Worm (Caenorhabditis elegans) whole organism, late embryonic: ENCODE measurements around the gene mdt-17.

ENCODE experiments used
- K02D7.2 ChIP-seq: sonication (generic microtip); optimal IDR thresholded peaks from 2 replicates; lab custom pipeline; 2017; ENCODE audit warnings: mild to moderate bottlenecking, missing genetic modification characterization, missing compliant biosample characterization
- T23F11.4 ChIP-seq: fragments of 200-800 bp; sonication (Bioruptor generic); optimal IDR thresholded peaks from 2 replicates; lab custom pipeline; 2018; ENCODE audit warnings: mild to moderate bottlenecking, missing genetic modification characterization, missing compliant biosample characterization
- ahr-1 ChIP-seq: sonication (generic microtip); optimal IDR thresholded peaks from 2 replicates; lab custom pipeline; 2016; ENCODE audit warnings: missing genetic modification characterization, missing compliant biosample characterization
- ceh-2 ChIP-seq: sonication (generic microtip); optimal IDR thresholded peaks from 2 replicates; lab custom pipeline; 2016; ENCODE audit warnings: missing genotype, missing genetic modification characterization, missing compliant biosample characterization
- ceh-22 ChIP-seq: sonication (generic microtip); optimal IDR thresholded peaks from 2 replicates; lab custom pipeline; 2017; ENCODE audit warnings: missing biosample characterization, missing genetic modification characterization
- ceh-31 ChIP-seq: sonication (generic microtip); optimal IDR thresholded peaks from 2 replicates; lab custom pipeline; 2016; ENCODE audit warnings: missing genetic modification characterization, missing compliant biosample characterization
- ceh-6 ChIP-seq: fragments of 200-800 bp; sonication (Bioruptor generic); optimal IDR thresholded peaks from 2 replicates; lab custom pipeline; 2018; ENCODE audit warnings: mild to moderate bottlenecking, missing genetic modification characterization, missing compliant biosample characterization
- ceh-9 ChIP-seq: sonication (generic microtip); optimal IDR thresholded peaks from 2 replicates; lab custom pipeline; 2016; ENCODE audit warnings: mild to moderate bottlenecking, missing genetic modification characterization, inconsistent platforms, missing compliant biosample characterization
- dmd-4 ChIP-seq: sonication (generic microtip); optimal IDR thresholded peaks from 2 replicates; lab custom pipeline; 2016; ENCODE audit warnings: borderline replicate concordance, missing genetic modification characterization, missing compliant biosample characterization
- elt-4 ChIP-seq: sonication (generic microtip); optimal IDR thresholded peaks from 2 replicates; lab custom pipeline; 2016; ENCODE audit warnings: missing genetic modification characterization, missing compliant biosample characterization
- fkh-6 ChIP-seq: sonication (generic microtip); optimal IDR thresholded peaks from 2 replicates; lab custom pipeline; 2016; ENCODE audit warnings: missing genetic modification characterization, missing compliant biosample characterization
- gmeb-2 ChIP-seq: sonication (generic microtip); optimal IDR thresholded peaks from 2 replicates; lab custom pipeline; 2016; ENCODE audit warnings: missing genetic modification characterization, inconsistent platforms, missing compliant biosample characterization
- hlh-30 ChIP-seq: sonication (generic microtip); optimal IDR thresholded peaks from 2 replicates; lab custom pipeline; 2017; ENCODE audit warnings: antibody characterized with exemption, missing genetic modification characterization, missing compliant biosample characterization; ENCODE audit not compliant: insufficient read depth
- hlh-6 ChIP-seq: sonication (generic microtip); optimal IDR thresholded peaks from 2 replicates; lab custom pipeline; 2016; ENCODE audit warnings: missing genotype, missing genetic modification characterization, missing compliant biosample characterization
- pag-3 ChIP-seq: sonication (generic microtip); optimal IDR thresholded peaks from 2 replicates; lab custom pipeline; 2016; ENCODE audit warnings: missing compliant biosample characterization, missing genetic modification characterization, borderline replicate concordance
- pqm-1 ChIP-seq: sonication (generic microtip); optimal IDR thresholded peaks from 2 replicates; lab custom pipeline; 2016; ENCODE audit warnings: missing genetic modification characterization, missing compliant biosample characterization
- pros-1 ChIP-seq: fragments of 150-350 bp; optimal IDR thresholded peaks from 2 replicates; lab custom pipeline; 2014; ENCODE audit warnings: missing biosample characterization, missing genetic modification reagents, missing genetic modification characterization
- ref-2 ChIP-seq: sonication (generic microtip); optimal IDR thresholded peaks from 2 replicates; lab custom pipeline; 2016; ENCODE audit warnings: missing genetic modification characterization, missing compliant biosample characterization
- sox-4 ChIP-seq: sonication (generic microtip); optimal IDR thresholded peaks from 2 replicates; lab custom pipeline; 2017; ENCODE audit warnings: mild to moderate bottlenecking, missing genetic modification characterization, inconsistent platforms, missing compliant biosample characterization
- tbx-2 ChIP-seq: sonication (generic microtip); optimal IDR thresholded peaks from 2 replicates; lab custom pipeline; 2016; ENCODE audit warnings: missing genetic modification characterization, missing compliant biosample characterization
- tbx-7 ChIP-seq: sonication (generic microtip); optimal IDR thresholded peaks from 2 replicates; lab custom pipeline; 2016; ENCODE audit warnings: missing genotype, missing genetic modification characterization, missing compliant biosample characterization
- unc-3 ChIP-seq, 2 experiments: fragments of 200-800 bp in 1 of 2; sonication (Bioruptor generic) in 1 of 2; sonication (generic microtip) in 1 of 2; conservative IDR thresholded peaks in 1 of 2; optimal IDR thresholded peaks in 1 of 2; 2 replicates each; pipeline versions ENCODE4 v1.3.6 to Lab custom; 2016 to 2022; ENCODE audit warnings: missing compliant biosample characterization in 2 of 2, missing genetic modification characterization in 2 of 2, missing genetic modification reagents in 1 of 2
- unc-42 ChIP-seq: sonication (generic microtip); optimal IDR thresholded peaks from 2 replicates; lab custom pipeline; 2016; ENCODE audit warnings: missing genotype, missing genetic modification characterization, missing compliant biosample characterization
- unc-86 ChIP-seq: sonication (generic microtip); optimal IDR thresholded peaks from 2 replicates; lab custom pipeline; 2016; ENCODE audit warnings: missing genetic modification characterization, missing compliant biosample characterization
- ztf-16 ChIP-seq: sonication (generic microtip); optimal IDR thresholded peaks from 2 replicates; lab custom pipeline; 2017; ENCODE audit warnings: missing genetic modification characterization, missing compliant biosample characterization

mdt-17 gene

ce11 chrV:20203085-20203484 lies 64.0 kb downstream of the mdt-17 start, which contains the start of gene fbxa-113:
Gene fbxa-113, plus strand, starts transcription at chrV:20203385.
- no peak for TF ChIP-seq ref-2 (tag; lab: Kevin White, UChicago)
- no peak for TF ChIP-seq ahr-1 (tag; lab: Kevin White, UChicago)
- TF ChIP-seq hlh-6 (tag; lab: Kevin White, UChicago) = no peak
- TF ChIP-seq sox-4 (tag; lab: Kevin White, UChicago) = no peak
- TF ChIP-seq hlh-30 (tag; lab: Kevin White, UChicago) = no peak
- no peak for TF ChIP-seq dmd-4 (tag; lab: Kevin White, UChicago)
- no peak for TF ChIP-seq pqm-1
- TF ChIP-seq unc-86 = no peak
- TF ChIP-seq T23F11.4 (GFP tag; lab: Kevin White, UChicago) = no peak
- no peak for TF ChIP-seq ceh-6
- TF ChIP-seq pros-1 (tag; lab: Kevin White, UChicago) = no peak
- no peak for TF ChIP-seq tbx-2 (tag; lab: Kevin White, UChicago)
- TF ChIP-seq ceh-2 = no peak
- no peak for TF ChIP-seq ceh-9 (tag; lab: Kevin White, UChicago)
- no peak for TF ChIP-seq fkh-6 (tag; lab: Kevin White, UChicago)
- TF ChIP-seq elt-4 (tag; lab: Kevin White, UChicago) = no peak
- TF ChIP-seq ceh-31 (tag; lab: Kevin White, UChicago) = no peak

- TF ChIP-seq unc-42 (tag; lab: Kevin White, UChicago) (no peak), unc-3 (GFP tag; conservative IDR thresholded peaks at IDR 0.05; lab: Robert Waterston, UW) (no peak), unc-3 (tag; optimal IDR thresholded peaks at IDR 0.05; lab: Kevin White, UChicago) (no peak), gmeb-2 (tag; lab: Kevin White, UChicago) (no peak), pros-1 (tag; lab: Kevin White, UChicago) (no peak), ceh-22 (no peak), ztf-16 (no peak), pag-3 (tag; lab: Kevin White, UChicago) (no peak), K02D7.2 (tag; lab: Kevin White, UChicago) (no peak), tbx-7 (tag; lab: Kevin White, UChicago) (no peak)
Observed at ce11 chrV:20201316-20201715, 65.7 kb downstream of the mdt-17 start, which contains the start of gene fbxa-114. Gene fbxa-114, plus strand, starts transcription at chrV:20201616.
